Fruit fly (Drosophila melanogaster) whole organism, pupa: ENCODE measurements around the gene CG4995.

ENCODE experiments used
- CG10348 ChIP-seq: fragments of 200-800 bp; sonication (Bioruptor generic); IDR thresholded peaks from 2 replicates; pipeline ENCODE4 v1.3.6; 2022; ENCODE audit warnings: missing biosample characterization, missing genetic modification characterization
- CG12605 ChIP-seq: fragments of 200-800 bp; sonication (Bioruptor generic); IDR thresholded peaks from 2 replicates; pipeline ENCODE4 v1.3.6; 2022; ENCODE audit warnings: missing biosample characterization, missing genetic modification characterization
- CG13204 ChIP-seq: fragments of 200-800 bp; sonication (Bioruptor generic); optimal IDR thresholded peaks from 2 replicates; lab custom pipeline; 2018; ENCODE audit warnings: missing biosample characterization, mild to moderate bottlenecking, missing genetic modification characterization, moderate library complexity
- CG14655 ChIP-seq: fragments of 200-800 bp; sonication (Bioruptor generic); optimal IDR thresholded peaks from 3 replicates; lab custom pipeline; 2017; ENCODE audit warnings: mild to moderate bottlenecking, missing biosample characterization, missing genetic modification reagents, missing genetic modification characterization
- CG15710 ChIP-seq: fragments of 200-800 bp; sonication (Bioruptor generic); optimal IDR thresholded peaks from 2 replicates; lab custom pipeline; 2018; ENCODE audit warnings: missing biosample characterization, mild to moderate bottlenecking, missing genetic modification characterization, moderate library complexity
- CG17806 ChIP-seq: fragments of 200-800 bp; sonication (Bioruptor generic); optimal IDR thresholded peaks from 2 replicates; lab custom pipeline; 2018; ENCODE audit warnings: missing biosample characterization, mild to moderate bottlenecking, missing genetic modification characterization, moderate library complexity
- CG32121 ChIP-seq: fragments of 200-800 bp; sonication (Bioruptor generic); IDR thresholded peaks from 2 replicates; pipeline ENCODE4 v1.3.6; 2022; ENCODE audit warnings: missing biosample characterization, missing genetic modification characterization
- CG34367 ChIP-seq: fragments of 200-800 bp; sonication (Bioruptor generic); optimal IDR thresholded peaks from 2 replicates; lab custom pipeline; 2018; ENCODE audit warnings: missing biosample characterization, mild to moderate bottlenecking, missing genetic modification characterization
- CG4496 ChIP-seq: fragments of 200-800 bp; sonication (Bioruptor generic); IDR thresholded peaks from 3 replicates; pipeline ENCODE4 v1.3.6; 2022; ENCODE audit warnings: missing biosample characterization, missing genetic modification characterization
- CG8159 ChIP-seq: fragments of 200-800 bp; sonication (Bioruptor generic); optimal IDR thresholded peaks from 3 replicates; lab custom pipeline; 2018; ENCODE audit warnings: missing biosample characterization, mild to moderate bottlenecking, missing genetic modification characterization, moderate library complexity
- CG8301 ChIP-seq: fragments of 200-800 bp; sonication (Bioruptor generic); optimal IDR thresholded peaks from 2 replicates; lab custom pipeline; 2018; ENCODE audit warnings: missing biosample characterization, mild to moderate bottlenecking, missing genetic modification characterization
- CG9948 ChIP-seq: fragments of 200-800 bp; sonication (Bioruptor generic); optimal IDR thresholded peaks from 2 replicates; lab custom pipeline; 2018; ENCODE audit warnings: missing biosample characterization, mild to moderate bottlenecking, missing genetic modification characterization, moderate library complexity
- D1 ChIP-seq: fragments of 200-800 bp; sonication (Bioruptor generic); optimal IDR thresholded peaks from 2 replicates; lab custom pipeline; 2018; ENCODE audit warnings: missing biosample characterization, mild to moderate bottlenecking, missing genetic modification characterization, moderate library complexity
- EcR ChIP-seq: fragments of 200-800 bp; sonication (Bioruptor generic); optimal IDR thresholded peaks from 3 replicates; lab custom pipeline; 2019; ENCODE audit warnings: missing biosample characterization, missing genetic modification characterization, mild to moderate bottlenecking, moderate library complexity, missing genetic modification reagents
- Ets98B ChIP-seq: fragments of 200-800 bp; sonication (Bioruptor generic); IDR thresholded peaks from 2 replicates; pipeline ENCODE4 v1.3.6; 2022; ENCODE audit warnings: missing biosample characterization, missing genetic modification characterization
- Pif1A ChIP-seq: fragments of 200-800 bp; sonication (Bioruptor generic); optimal IDR thresholded peaks from 3 replicates; lab custom pipeline; 2016; ENCODE audit warnings: missing biosample characterization, missing genetic modification characterization
- Pif1B ChIP-seq: fragments of 200-800 bp; sonication (Bioruptor generic); optimal IDR thresholded peaks from 3 replicates; lab custom pipeline; 2016; ENCODE audit warnings: missing biosample characterization, missing genetic modification characterization
- Snoo ChIP-seq: fragments of 200-800 bp; sonication (Bioruptor generic); optimal IDR thresholded peaks from 3 replicates; lab custom pipeline; 2017; ENCODE audit warnings: missing biosample characterization, mild to moderate bottlenecking, missing genetic modification characterization, inconsistent platforms
- fd96Ca ChIP-seq: fragments of 200-800 bp; sonication (Bioruptor generic); IDR thresholded peaks from 3 replicates; pipeline ENCODE4 v1.3.6; 2022; ENCODE audit warnings: missing biosample characterization, missing genetic modification characterization
- gl ChIP-seq: fragments of 200-800 bp; sonication (Bioruptor generic); optimal IDR thresholded peaks from 2 replicates; lab custom pipeline; 2018; ENCODE audit warnings: missing biosample characterization, mild to moderate bottlenecking, missing genetic modification characterization
- rn ChIP-seq: fragments of 200-800 bp; sonication (Bioruptor generic); IDR thresholded peaks from 2 replicates; pipeline ENCODE4 v1.3.6; 2022; ENCODE audit warnings: missing biosample characterization, missing genetic modification characterization

The CG4995 gene

dm6 chr2L:10342471-10342870, 20.2 kb downstream of the CG4995 start, which contains the start of gene Sps2:
Gene Sps2 (plus strand): TSS chr2L:10342594.
- TF ChIP-seq CG9948 (no peak), CG13204 (no peak), CG14655 (GFP tag; lab: Kevin White, UChicago) (no peak), Pif1A (GFP tag; lab: Kevin White, UChicago) (no peak), Pif1B (GFP tag; lab: Kevin White, UChicago) (no peak), CG10348 (no peak), CG4496 (GFP tag; lab: Robert Waterston, UW) (no peak), CG32121 (GFP tag; lab: Robert Waterston, UW) (no peak), CG15710 (tag; lab: Kevin White, UChicago) (no peak)

DNA sequence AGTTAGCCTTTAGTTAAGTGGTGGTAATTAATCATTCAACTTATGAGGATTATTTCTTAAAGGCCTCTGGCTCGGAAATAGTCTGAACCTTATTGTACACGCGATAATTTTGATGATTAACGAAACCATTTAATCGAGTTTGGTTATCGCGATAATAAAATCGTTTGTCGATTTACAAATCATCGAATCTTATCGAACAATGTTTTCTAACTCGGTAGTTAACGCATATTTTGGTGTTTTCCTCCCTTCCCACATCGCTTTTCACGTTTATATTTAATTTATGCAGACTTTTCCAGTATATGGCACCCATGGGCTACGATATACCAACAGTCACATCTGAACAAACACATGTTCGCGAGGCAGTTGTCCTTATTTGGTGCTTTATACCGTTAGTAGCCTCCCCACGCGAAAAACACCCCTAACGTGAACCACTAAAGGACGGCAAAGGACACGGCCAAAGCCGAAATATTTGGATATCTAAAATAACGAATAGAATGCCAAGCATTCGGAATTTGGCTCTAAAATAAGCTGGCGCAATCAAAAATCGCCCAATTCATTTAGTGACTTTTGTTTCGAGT, 21.8 kb downstream of the CG4995 start, which contains the start of gene Frmd5:
Gene Frmd5, plus strand, starts transcription at position 414 of the 578 bp plus-strand sequence.
- TF ChIP-seq CG4496 (GFP tag; lab: Robert Waterston, UW) (no peak), CG9948 (no peak), CG34367 (no peak), Ets98B (no peak), Pif1B (GFP tag; lab: Kevin White, UChicago) (no peak), CG32121 (GFP tag; lab: Robert Waterston, UW) (no peak), gl (no peak), CG17806 (tag; lab: Kevin White, UChicago) (no peak), rn (GFP tag; lab: Robert Waterston, UW) (no peak), CG8301 (tag; lab: Kevin White, UChicago) (no peak), D1 (no peak), CG10348 (no peak), fd96Ca (GFP tag; lab: Robert Waterston, UW) (no peak), CG14655 (GFP tag; lab: Kevin White, UChicago) (no peak), EcR (GFP tag; lab: Kevin White, UChicago) (no peak), CG8159 (no peak)

- no peak for TF ChIP-seq CG9948
- no peak for TF ChIP-seq CG12605
- TF ChIP-seq Pif1B (GFP tag; lab: Kevin White, UChicago) = no peak
- TF ChIP-seq CG34367 = no peak
- no peak for TF ChIP-seq CG14655 (GFP tag; lab: Kevin White, UChicago)
- TF ChIP-seq CG10348 = no peak
- TF ChIP-seq CG15710 (tag; lab: Kevin White, UChicago) = no peak
- no peak for TF ChIP-seq Snoo (tag; lab: Kevin White, UChicago)
- TF ChIP-seq CG32121 (GFP tag; lab: Robert Waterston, UW) = no peak
- no peak for TF ChIP-seq fd96Ca (GFP tag; lab: Robert Waterston, UW)
- no peak for TF ChIP-seq gl
- no peak for TF ChIP-seq CG13204
- no peak for TF ChIP-seq Pif1A (GFP tag; lab: Kevin White, UChicago)
- TF ChIP-seq EcR (GFP tag; lab: Kevin White, UChicago) = no peak
- TF ChIP-seq CG17806 (tag; lab: Kevin White, UChicago) = no peak
- no peak for TF ChIP-seq D1
Measured at dm6 chr2L:10351130-10351529, 28.9 kb downstream of the CG4995 start.

DNA sequence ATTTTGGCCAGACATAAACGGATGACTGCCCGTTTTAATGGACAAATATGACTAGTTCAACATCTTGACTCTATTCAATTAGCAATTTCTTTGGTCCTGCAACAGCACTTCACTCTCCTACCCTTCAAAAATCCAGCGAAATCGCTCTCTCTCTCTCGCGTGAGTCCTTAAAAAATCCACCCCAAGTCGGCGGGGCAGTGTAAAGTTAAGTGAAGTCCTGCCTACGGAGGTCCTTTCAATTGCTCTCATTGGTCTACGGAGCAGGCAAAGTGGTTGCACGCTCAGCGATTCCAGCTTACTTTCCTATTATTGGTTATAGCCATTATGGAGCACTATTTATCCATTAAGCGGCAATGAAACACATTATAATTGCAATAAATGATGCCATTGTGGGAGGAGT, 31.6 kb downstream of the CG4995 start, which contains the start of gene CG34367:
Gene CG34367, minus strand, starts transcription at position 35 of the 400 bp plus-strand sequence.
- no peak for TF ChIP-seq rn (GFP tag; lab: Robert Waterston, UW)
- no peak for TF ChIP-seq CG17806 (tag; lab: Kevin White, UChicago)
- no peak for TF ChIP-seq D1
- no peak for TF ChIP-seq Snoo (tag; lab: Kevin White, UChicago)
- no peak for TF ChIP-seq gl

dm6 chr2L:10356508-10356907, 34.2 kb downstream of the CG4995 start, which contains the start of the genes CtsL4 and ClpP:
Gene CtsL4 (minus strand): TSS chr2L:10356597.
Gene ClpP (plus strand): TSS chr2L:10356795.
- TF ChIP-seq CG12605 (no peak), EcR (GFP tag; lab: Kevin White, UChicago) (no peak), Ets98B (no peak), gl (no peak), CG9948 (no peak), CG17806 (tag; lab: Kevin White, UChicago) (peak; percentile 26), CG32121 (GFP tag; lab: Robert Waterston, UW) (no peak), CG10348 (no peak), CG34367 (peak; percentile 49), CG4496 (GFP tag; lab: Robert Waterston, UW) (no peak), CG8301 (tag; lab: Kevin White, UChicago) (no peak), Snoo (tag; lab: Kevin White, UChicago) (peak; percentile 42), CG15710 (tag; lab: Kevin White, UChicago) (peak; percentile 51)

DNA sequence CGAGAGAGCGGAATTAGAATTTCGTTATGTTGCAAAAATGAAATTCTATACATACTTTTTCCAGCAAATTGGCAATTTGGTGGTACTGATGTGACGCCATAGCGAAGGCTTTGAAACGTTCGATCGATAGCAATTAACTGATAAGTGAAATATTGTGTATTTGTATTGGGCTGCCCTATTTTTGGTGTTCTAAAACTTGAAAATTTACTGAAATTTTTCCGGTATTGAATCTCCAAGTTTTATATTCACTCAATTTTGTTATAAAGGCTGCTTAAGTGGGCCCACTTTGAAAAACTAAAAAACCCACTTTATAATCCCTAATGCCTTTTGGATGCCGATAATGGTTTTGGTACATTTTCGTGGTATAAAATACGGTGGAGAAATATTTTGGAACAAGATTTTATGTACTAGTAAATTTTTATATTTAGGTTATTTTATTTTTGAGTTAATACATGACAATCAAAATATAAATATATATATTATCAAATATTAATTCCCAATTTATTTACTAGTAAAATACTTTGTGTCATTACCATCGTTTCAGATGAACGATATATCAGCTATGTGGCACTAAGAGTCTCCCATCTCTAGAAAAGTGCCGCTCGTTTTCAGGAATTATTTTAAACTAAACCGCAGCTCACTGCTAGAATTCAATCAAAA, 40.3 kb downstream of the CG4995 start, which contains the start of the genes Cand1 and pim:
Gene Cand1, minus strand, starts transcription at position 300 of the 660 bp plus-strand sequence.
Gene pim, plus strand, starts transcription at position 582 of the 660 bp plus-strand sequence.
- no peak for TF ChIP-seq CG17806 (tag; lab: Kevin White, UChicago)
- TF ChIP-seq CG8301 (tag; lab: Kevin White, UChicago) = no peak
- no peak for TF ChIP-seq Ets98B
- TF ChIP-seq CG9948 = no peak
- no peak for TF ChIP-seq CG34367
- TF ChIP-seq Pif1A (GFP tag; lab: Kevin White, UChicago) = no peak
- TF ChIP-seq CG12605 = no peak
- no peak for TF ChIP-seq CG10348
- no peak for TF ChIP-seq rn (GFP tag; lab: Robert Waterston, UW)
- no peak for TF ChIP-seq CG8159
- no peak for TF ChIP-seq CG13204
- no peak for TF ChIP-seq CG4496 (GFP tag; lab: Robert Waterston, UW)
